Worm (Caenorhabditis elegans): ENCODE data around the gene B0284.3.

- TF ChIP-seq him-1 (tag; optimal IDR thresholded peaks at IDR 0.05) (no peak), dao-5 (tag; optimal IDR thresholded peaks at IDR 0.05) (no peak)
Measured at ce11 chrIII:4367649-4368048, 12.0 kb downstream of the B0284.3 start, which contains the start of gene ckb-2.
